Fruit fly (Drosophila melanogaster): ENCODE measurements around the gene CG6026.

Gene CG6026

dm6 chr3R:19023862-19024261, 9.5 kb upstream of the CG6026 start, which contains the start of the genes CG6005 and CG14286 (continued):
- TF ChIP-seq vnd (GFP tag; IDR thresholded peaks at IDR 0.05; ENCODE audit: partially characterized antibody) = peak; percentile 79
- peak; percentile 38 for TF ChIP-seq NC2β (GFP tag; optimal IDR thresholded peaks at IDR 0.05)
- TF ChIP-seq CG15479 (GFP tag; optimal IDR thresholded peaks at IDR 0.05) = no peak
- peak; percentile 31 for TF ChIP-seq CG16863 (GFP tag; optimal IDR thresholded peaks at IDR 0.05)
- no peak for TF ChIP-seq exex (tag; optimal IDR thresholded peaks at IDR 0.05)
- no peak for TF ChIP-seq schlank (tag; optimal IDR thresholded peaks at IDR 0.05)
- 0 out of 2 replicates have a peak, but pooled peaks have one; percentile 30 for TF ChIP-seq CG31441 (GFP tag; IDR thresholded peaks at IDR 0.05)
- TF ChIP-seq emc (GFP tag; optimal IDR thresholded peaks at IDR 0.05) = no peak
- no peak for TF ChIP-seq CG30431 (GFP tag; optimal IDR thresholded peaks at IDR 0.05)
- no peak for TF ChIP-seq CG12219 (GFP tag; optimal IDR thresholded peaks at IDR 0.05)
- TF ChIP-seq CG15514 (GFP tag; optimal IDR thresholded peaks at IDR 0.05) = peak; percentile 52
- TF ChIP-seq Myb (GFP tag; optimal IDR thresholded peaks at IDR 0.05) = peak; percentile 46
- peak; percentile 28; the same call in 1 of the 2 replicates for TF ChIP-seq CG1024 (GFP tag; IDR thresholded peaks at IDR 0.05)
- TF ChIP-seq BtbVII (GFP tag; optimal IDR thresholded peaks at IDR 0.05) = no peak
- TF ChIP-seq ERR (GFP tag; optimal IDR thresholded peaks at IDR 0.05) = no peak
- TF ChIP-seq CG9932 (GFP tag; IDR thresholded peaks at IDR 0.05) = peak; percentile 93
- peak; percentile 49 for TF ChIP-seq Sin3A (optimal IDR thresholded peaks at IDR 0.05)
- TF ChIP-seq ems (GFP tag; optimal IDR thresholded peaks at IDR 0.05) = peak; percentile 65
- no peak for TF ChIP-seq Atf3 (GFP tag; optimal IDR thresholded peaks at IDR 0.05)
- TF ChIP-seq ash1 (GFP tag; optimal IDR thresholded peaks at IDR 0.05) = no peak
- TF ChIP-seq CG14860 (GFP tag; IDR thresholded peaks at IDR 0.05; ENCODE audit: partially characterized antibody) = peak; percentile 59
- peak; percentile 70 for TF ChIP-seq sisA (GFP tag; IDR thresholded peaks at IDR 0.05)
- peak; percentile 65 for TF ChIP-seq tna (GFP tag; IDR thresholded peaks at IDR 0.05; ENCODE audit: partially characterized antibody)
- peak; percentile 45 for TF ChIP-seq ssp (GFP tag; IDR thresholded peaks at IDR 0.05)
- peak; percentile 34 for TF ChIP-seq tup (GFP tag; optimal IDR thresholded peaks at IDR 0.05)
- TF ChIP-seq ewg (GFP tag; optimal IDR thresholded peaks at IDR 0.05) = peak; percentile 26
- no peak for TF ChIP-seq fd102C (GFP tag; optimal IDR thresholded peaks at IDR 0.05)
- no peak for TF ChIP-seq lov (optimal IDR thresholded peaks at IDR 0.05)
- TF ChIP-seq lov (GFP tag; IDR thresholded peaks at IDR 0.05) = 0 out of 3 replicates have a peak, but pooled peaks have one; percentile 26
- TF ChIP-seq Ets97D (GFP tag; optimal IDR thresholded peaks at IDR 0.05) = peak; percentile 50
- no peak for TF ChIP-seq bigmax (GFP tag; optimal IDR thresholded peaks at IDR 0.05)
- TF ChIP-seq CG6272 (GFP tag; IDR thresholded peaks at IDR 0.05) = peak; percentile 54; the same call in 1 of the 2 replicates
- TF ChIP-seq CG7745 (tag; optimal IDR thresholded peaks at IDR 0.05) = no peak
- TF ChIP-seq CG33213 (GFP tag; optimal IDR thresholded peaks at IDR 0.05) = no peak
- no peak for TF ChIP-seq CG12299 (tag; optimal IDR thresholded peaks at IDR 0.05)
- TF ChIP-seq Sry-β (GFP tag; optimal IDR thresholded peaks at IDR 0.05) = no peak
- TF ChIP-seq Gsc (GFP tag; IDR thresholded peaks at IDR 0.05) = no peak
- TF ChIP-seq CG14710 (tag; optimal IDR thresholded peaks at IDR 0.05) = peak; percentile 37
- TF ChIP-seq CG4854 (GFP tag; optimal IDR thresholded peaks at IDR 0.05) = no peak
- no peak for TF ChIP-seq CG6813 (GFP tag; optimal IDR thresholded peaks at IDR 0.05)
- no peak for TF ChIP-seq MTF-1 (GFP tag; optimal IDR thresholded peaks at IDR 0.05; ENCODE audit: borderline replicate concordance)
- TF ChIP-seq pum (GFP tag; optimal IDR thresholded peaks at IDR 0.05) = peak; percentile 55
- TF ChIP-seq Scr (GFP tag; IDR thresholded peaks at IDR 0.05; ENCODE audit: partially characterized antibody) = peak; percentile 82
- peak; percentile 49 for TF ChIP-seq CG1647 (GFP tag; optimal IDR thresholded peaks at IDR 0.05)
- TF ChIP-seq bbx (GFP tag; IDR thresholded peaks at IDR 0.05; ENCODE audit: partially characterized antibody) = peak; percentile 80
- TF ChIP-seq CrebB (tag; optimal IDR thresholded peaks at IDR 0.05) = no peak
- peak; percentile 29 for TF ChIP-seq CG8924 (tag; optimal IDR thresholded peaks at IDR 0.05)
- TF ChIP-seq CG6689 (GFP tag; IDR thresholded peaks at IDR 0.05) = peak; percentile 32; the same call in 1 of the 2 replicates
- peak; percentile 52 for TF ChIP-seq CG8089 (GFP tag; optimal IDR thresholded peaks at IDR 0.05)
- peak; percentile 47 for TF ChIP-seq onecut (GFP tag; IDR thresholded peaks at IDR 0.05)
- no peak for TF ChIP-seq trh (GFP tag; optimal IDR thresholded peaks at IDR 0.05)
